Fruit fly (Drosophila melanogaster): ENCODE results near the gene Snoo.

Snoo gene

DNA sequence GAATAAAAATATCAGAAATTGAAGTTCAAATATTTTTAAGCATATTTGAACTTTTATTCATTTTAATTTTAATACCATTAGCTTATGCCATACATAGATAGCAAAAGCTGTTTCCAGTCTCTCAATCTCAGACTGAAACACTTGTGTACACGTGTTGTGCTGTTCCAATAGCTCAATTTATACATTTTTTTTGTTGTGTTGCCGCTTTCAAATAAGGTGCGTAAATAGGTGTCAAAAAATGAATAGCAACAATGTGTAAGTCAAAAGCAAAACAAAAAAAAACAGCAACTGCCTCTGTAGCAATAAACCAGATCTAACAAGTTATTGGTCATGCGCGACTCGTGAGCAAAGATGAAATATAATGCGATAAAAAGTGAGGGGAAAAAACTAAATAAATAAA lies 42.0 kb downstream of the Snoo start:
- TF ChIP-seq chinmo (GFP tag; IDR thresholded peaks at IDR 0.05; ENCODE audit: partially characterized antibody) (0 out of 4 replicates have a peak, but pooled peaks have one; percentile 29), CG11247 (GFP tag; IDR thresholded peaks at IDR 0.05) (peak; percentile 9; the same call in 1 of the 2 replicates), Rfx (GFP tag; IDR thresholded peaks at IDR 0.05) (peak; percentile 22; the same call in 1 of the 2 replicates), CG14014 (GFP tag; IDR thresholded peaks at IDR 0.05) (0 out of 2 replicates have a peak, but pooled peaks have one; percentile 16), caup (GFP tag; optimal IDR thresholded peaks at IDR 0.05; ENCODE audit: severe bottlenecking) (peak; percentile 21), CG15514 (GFP tag; optimal IDR thresholded peaks at IDR 0.05) (peak; percentile 27), CG18599 (GFP tag; optimal IDR thresholded peaks at IDR 0.05) (peak; percentile 13), CG16779 (GFP tag; IDR thresholded peaks at IDR 0.05) (peak; percentile 15; the same call in 1 of the 2 replicates), Ets65A (GFP tag) (peak; percentile 61), da (GFP tag; optimal IDR thresholded peaks at IDR 0.05) (no peak), CG3838 (GFP tag; optimal IDR thresholded peaks at IDR 0.05) (no peak), pan (optimal IDR thresholded peaks at IDR 0.05) (no peak), pan (GFP tag; optimal IDR thresholded peaks at IDR 0.05 in 1 of 2, IDR thresholded peaks at IDR 0.05 in 1 of 2) (peak in 1 of 2 experiments; percentile 6), Awh (GFP tag; IDR thresholded peaks at IDR 0.05) (peak; percentile 52; the same call in 1 of the 2 replicates), CG2120 (GFP tag; optimal IDR thresholded peaks at IDR 0.05) (peak; percentile 45), Poxn (GFP tag; IDR thresholded peaks at IDR 0.05) (no peak), dmrt99B (tag; optimal IDR thresholded peaks at IDR 0.05) (no peak), Dbx (GFP tag; IDR thresholded peaks at IDR 0.05) (0 out of 3 replicates have a peak, but pooled peaks have one; percentile 31), rib (GFP tag; IDR thresholded peaks at IDR 0.05) (no peak), toy (GFP tag; IDR thresholded peaks at IDR 0.05) (no peak), seq (GFP tag; IDR thresholded peaks at IDR 0.05) (0 out of 2 replicates have a peak, but pooled peaks have one; percentile 12), kah (GFP tag; optimal IDR thresholded peaks at IDR 0.05) (no peak), lab (GFP tag; optimal IDR thresholded peaks at IDR 0.05) (peak; percentile 47), Atf6 (GFP tag; IDR thresholded peaks at IDR 0.05) (peak; percentile 53; the same call in 1 of the 2 replicates), CG10321 (GFP tag; IDR thresholded peaks at IDR 0.05) (0 out of 2 replicates have a peak, but pooled peaks have one; percentile 30), cwo (GFP tag; optimal IDR thresholded peaks at IDR 0.05) (peak; percentile 10), Oli (tag; optimal IDR thresholded peaks at IDR 0.05) (no peak), nom (GFP tag; optimal IDR thresholded peaks at IDR 0.05) (no peak), gem (tag; optimal IDR thresholded peaks at IDR 0.05) (peak; percentile 17), CG1832 (GFP tag; optimal IDR thresholded peaks at IDR 0.05) (no peak)

DNA sequence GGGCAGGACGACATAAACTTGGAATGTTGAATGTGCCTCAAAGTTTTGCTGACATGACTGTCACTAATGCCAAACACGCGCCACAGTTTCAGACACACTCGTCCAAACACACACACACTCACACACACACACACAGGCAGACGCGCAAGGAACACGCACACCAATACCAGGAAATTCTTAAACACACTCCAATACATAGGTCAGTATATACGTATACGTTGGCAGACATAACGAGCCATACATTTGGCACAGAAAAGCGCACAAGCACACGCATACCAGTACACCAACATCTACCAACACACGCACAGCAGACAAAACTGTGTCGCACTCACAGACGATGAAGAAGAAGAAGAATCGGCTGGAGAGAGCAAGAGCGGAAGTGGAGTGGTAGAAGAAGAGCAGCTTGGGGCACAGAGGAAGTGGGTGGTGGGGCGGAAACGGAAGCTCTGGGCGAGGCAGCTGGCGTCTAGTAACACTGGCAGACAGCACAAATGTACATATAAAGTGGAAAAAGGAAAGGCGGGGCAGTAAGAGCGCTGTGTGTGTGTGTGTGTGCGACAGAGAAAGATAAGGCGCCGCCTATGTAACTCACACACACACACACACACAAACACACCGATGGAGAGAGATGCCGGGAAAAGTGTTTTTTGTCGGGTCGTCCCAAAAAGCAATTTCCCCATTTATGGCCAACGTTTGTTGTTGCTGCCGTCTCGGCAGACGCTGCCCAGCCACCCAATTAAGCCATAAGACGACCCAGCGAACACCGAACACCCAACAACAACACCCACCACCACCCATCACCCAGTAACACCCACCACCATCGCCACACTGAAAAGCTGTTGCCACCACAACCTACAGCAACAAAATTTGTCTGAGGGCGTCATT lies 43.3 kb downstream of the Snoo start:
- TF ChIP-seq CG2875 (GFP tag; optimal IDR thresholded peaks at IDR 0.05) (no peak), cad (GFP tag; optimal IDR thresholded peaks at IDR 0.05) (no peak), CG12299 (tag; optimal IDR thresholded peaks at IDR 0.05) (peak; percentile 6), CG11085 (GFP tag; IDR thresholded peaks at IDR 0.05) (no peak), sens-2 (GFP tag; IDR thresholded peaks at IDR 0.05) (no peak), HmgZ (tag; optimal IDR thresholded peaks at IDR 0.05) (no peak), az2 (GFP tag; optimal IDR thresholded peaks at IDR 0.05) (no peak), yki (optimal IDR thresholded peaks at IDR 0.05) (no peak), dan (GFP tag; IDR thresholded peaks at IDR 0.05) (no peak), CG17328 (GFP tag; IDR thresholded peaks at IDR 0.05) (0 out of 2 replicates have a peak, but pooled peaks have one; percentile 29), h (optimal IDR thresholded peaks at IDR 0.05) (no peak), kay (GFP tag; optimal IDR thresholded peaks at IDR 0.05) (no peak), Aef1 (GFP tag; IDR thresholded peaks at IDR 0.05) (no peak), HLH54F (GFP tag; optimal IDR thresholded peaks at IDR 0.05) (no peak), chm (GFP tag; IDR thresholded peaks at IDR 0.05) (no peak), pros (GFP tag; optimal IDR thresholded peaks at IDR 0.05) (no peak), B-H1 (GFP tag; IDR thresholded peaks at IDR 0.05) (no peak), slbo (GFP tag; IDR thresholded peaks at IDR 0.05) (no peak), CG15073 (GFP tag; optimal IDR thresholded peaks at IDR 0.05) (no peak), Rx (GFP tag; IDR thresholded peaks at IDR 0.05) (0 out of 2 replicates have a peak, but pooled peaks have one; percentile 8), eyg (GFP tag; optimal IDR thresholded peaks at IDR 0.05) (peak; percentile 1), gem (tag; optimal IDR thresholded peaks at IDR 0.05) (no peak)

Data from whole organism, embryonic.